Worm (Caenorhabditis elegans): ENCODE results near the gene lido-11.

ce11 chrII:2985935-2986498, 17.8 kb upstream of the lido-11 start:
- TF ChIP-seq sptf-1 (tag; optimal IDR thresholded peaks at IDR 0.05) (no peak), C34B4.2 (tag; optimal IDR thresholded peaks at IDR 0.05) (no peak), egl-27 (tag; optimal IDR thresholded peaks at IDR 0.05) (no peak), sup-37 (GFP tag; optimal IDR thresholded peaks at IDR 0.05) (no peak)

Measured in whole organism, L1 larva.